Fruit fly (Drosophila melanogaster) whole organism, prepupa: Measurements from ENCODE around the gene PolH.
A peak's percentile ranks its signal among the peaks of the same experiment; 100 is the strongest.

Experiments
- CG10631 ChIP-seq: fragments of 200-800 bp; sonication (Bioruptor generic); optimal IDR thresholded peaks from 2 replicates; lab custom pipeline; 2016; ENCODE audit warnings: missing biosample characterization, missing genetic modification characterization
- CG10669 ChIP-seq: fragments of 200-800 bp; sonication (Bioruptor generic); optimal IDR thresholded peaks from 3 replicates; lab custom pipeline; 2018; ENCODE audit warnings: missing biosample characterization, mild to moderate bottlenecking, missing genetic modification characterization, moderate library complexity
- CG11294 ChIP-seq: fragments of 200-800 bp; sonication (Bioruptor generic); IDR thresholded peaks from 2 replicates; pipeline ENCODE4 v1.3.6; 2022; ENCODE audit warnings: missing biosample characterization, missing genetic modification characterization
- CG1621 ChIP-seq: fragments of 200-800 bp; sonication (Bioruptor generic); optimal IDR thresholded peaks from 3 replicates; lab custom pipeline; 2018; ENCODE audit warnings: missing biosample characterization, mild to moderate bottlenecking, missing genetic modification characterization
- CG16779 ChIP-seq: fragments of 200-800 bp; sonication (Bioruptor generic); optimal IDR thresholded peaks from 3 replicates; lab custom pipeline; 2017; ENCODE audit warnings: missing biosample characterization, mild to moderate bottlenecking, missing genetic modification characterization
- CG3032 ChIP-seq: fragments of 200-800 bp; optimal IDR thresholded peaks from 2 replicates; lab custom pipeline; 2019; ENCODE audit warnings: missing biosample characterization, mild to moderate bottlenecking, missing genetic modification characterization, moderate library complexity
- CG32006 ChIP-seq: fragments of 200-800 bp; sonication (Bioruptor generic); optimal IDR thresholded peaks from 3 replicates; lab custom pipeline; 2017; ENCODE audit warnings: missing biosample characterization, mild to moderate bottlenecking, missing genetic modification characterization
- CG3919 ChIP-seq: fragments of 200-800 bp; sonication (Bioruptor generic); optimal IDR thresholded peaks from 3 replicates; lab custom pipeline; 2016; ENCODE audit warnings: missing biosample characterization, missing genetic modification characterization
- CG4318 ChIP-seq: fragments of 200-800 bp; sonication (Bioruptor generic); optimal IDR thresholded peaks from 3 replicates; lab custom pipeline; 2017; ENCODE audit warnings: missing biosample characterization, mild to moderate bottlenecking, missing genetic modification characterization
- CG6163 ChIP-seq: fragments of 200-800 bp; sonication (Bioruptor generic); IDR thresholded peaks from 3 replicates; pipeline ENCODE4 v1.3.6; 2022; ENCODE audit warnings: missing biosample characterization, missing genetic modification characterization
- CG6276 ChIP-seq: fragments of 200-800 bp; sonication (Bioruptor generic); optimal IDR thresholded peaks from 2 replicates; lab custom pipeline; 2017; ENCODE audit warnings: missing biosample characterization, mild to moderate bottlenecking, missing genetic modification characterization
- CG6792 ChIP-seq: fragments of 200-800 bp; sonication (Bioruptor generic); optimal IDR thresholded peaks from 3 replicates; lab custom pipeline; 2016; ENCODE audit warnings: missing biosample characterization, missing genetic modification characterization
- CG6808 ChIP-seq: fragments of 200-800 bp; sonication (Bioruptor generic); optimal IDR thresholded peaks from 3 replicates; lab custom pipeline; 2017; ENCODE audit warnings: missing biosample characterization, missing genetic modification characterization, mild to moderate bottlenecking, moderate library complexity, missing genetic modification reagents
- CG8119 ChIP-seq: fragments of 200-800 bp; sonication (Bioruptor generic); IDR thresholded peaks from 3 replicates; pipeline ENCODE4 v1.3.6; 2022; ENCODE audit warnings: missing biosample characterization, missing genetic modification characterization
- CG9139 ChIP-seq: fragments of 200-800 bp; sonication (Bioruptor generic); optimal IDR thresholded peaks from 3 replicates; lab custom pipeline; 2017; ENCODE audit warnings: missing biosample characterization, mild to moderate bottlenecking, missing genetic modification characterization
- Eip75B ChIP-seq: fragments of 200-800 bp; sonication (Bioruptor generic); optimal IDR thresholded peaks from 3 replicates; lab custom pipeline; 2016; ENCODE audit warnings: missing biosample characterization, missing genetic modification characterization
- Eip93F ChIP-seq: fragments of 200-800 bp; sonication (Bioruptor generic); optimal IDR thresholded peaks from 2 replicates; lab custom pipeline; 2016; ENCODE audit warnings: missing biosample characterization, mild to moderate bottlenecking, missing genetic modification characterization
- Ets21C ChIP-seq: fragments of 200-800 bp; sonication (Bioruptor generic); optimal IDR thresholded peaks from 3 replicates; lab custom pipeline; 2016; ENCODE audit warnings: missing biosample characterization, missing genetic modification characterization
- Ets96B ChIP-seq: fragments of 200-800 bp; optimal IDR thresholded peaks from 2 replicates; lab custom pipeline; 2019; ENCODE audit warnings: missing biosample characterization, mild to moderate bottlenecking, missing genetic modification characterization, moderate library complexity
- Gug ChIP-seq: fragments of 200-800 bp; sonication (Bioruptor generic); IDR thresholded peaks from 2 replicates; pipeline ENCODE4 v1.3.6; 2022; ENCODE audit warnings: missing biosample characterization, missing genetic modification characterization
- Hr38 ChIP-seq: sonication (Bioruptor generic); optimal IDR thresholded peaks from 2 replicates; lab custom pipeline; 2016; ENCODE audit warnings: missing biosample characterization, missing genetic modification characterization
- Hr39 ChIP-seq: fragments of 200-800 bp; sonication (Bioruptor generic); optimal IDR thresholded peaks from 2 replicates; lab custom pipeline; 2016; ENCODE audit warnings: missing biosample characterization, missing genetic modification characterization
- Lpt ChIP-seq: fragments of 200-800 bp; sonication (Bioruptor generic); optimal IDR thresholded peaks from 3 replicates; lab custom pipeline; 2016; ENCODE audit warnings: missing biosample characterization, missing genetic modification characterization
- Sox102F ChIP-seq: fragments of 200-800 bp; sonication (Bioruptor generic); optimal IDR thresholded peaks from 2 replicates; lab custom pipeline; 2016; ENCODE audit warnings: missing biosample characterization, mild to moderate bottlenecking, missing genetic modification characterization
- Sox15 ChIP-seq: fragments of 200-800 bp; sonication (Bioruptor generic); optimal IDR thresholded peaks from 3 replicates; lab custom pipeline; 2016; ENCODE audit warnings: missing biosample characterization, missing genetic modification characterization
- acj6 ChIP-seq: fragments of 200-800 bp; sonication (Bioruptor generic); optimal IDR thresholded peaks from 3 replicates; lab custom pipeline; 2016; ENCODE audit warnings: missing biosample characterization, missing genetic modification characterization
- dac ChIP-seq: fragments of 200-800 bp; sonication (Bioruptor generic); optimal IDR thresholded peaks from 2 replicates; lab custom pipeline; 2017; ENCODE audit warnings: missing biosample characterization, mild to moderate bottlenecking, missing genetic modification characterization
- dsx ChIP-seq: fragments of 200-800 bp; optimal IDR thresholded peaks from 3 replicates; lab custom pipeline; 2019; ENCODE audit warnings: missing biosample characterization, mild to moderate bottlenecking, missing genetic modification characterization, moderate library complexity; ENCODE audit not compliant: poor library complexity, severe bottlenecking
- fd59A ChIP-seq: fragments of 200-800 bp; sonication (Bioruptor generic); optimal IDR thresholded peaks from 2 replicates; lab custom pipeline; 2017; ENCODE audit warnings: missing biosample characterization, mild to moderate bottlenecking, missing genetic modification characterization, missing genetic modification reagents
- fkh ChIP-seq: fragments of 200-800 bp; sonication (Bioruptor generic); optimal IDR thresholded peaks from 3 replicates; lab custom pipeline; 2017; ENCODE audit warnings: missing biosample characterization, mild to moderate bottlenecking, missing genetic modification characterization, moderate library complexity
- lz ChIP-seq: fragments of 200-800 bp; sonication (Bioruptor generic); optimal IDR thresholded peaks from 3 replicates; lab custom pipeline; 2016; ENCODE audit warnings: missing biosample characterization, missing genetic modification characterization
- net ChIP-seq: fragments of 200-800 bp; sonication (Bioruptor generic); optimal IDR thresholded peaks from 3 replicates; lab custom pipeline; 2016; ENCODE audit warnings: missing biosample characterization, missing genetic modification characterization
- svp ChIP-seq: fragments of 200-800 bp; sonication (Bioruptor generic); peaks from one replicate; lab custom pipeline; 2016; ENCODE audit warnings: missing biosample characterization, missing genetic modification characterization
- vri ChIP-seq: fragments of 200-800 bp; sonication (Bioruptor generic); optimal IDR thresholded peaks from 3 replicates; lab custom pipeline; 2016; ENCODE audit warnings: missing biosample characterization, mild to moderate bottlenecking, missing genetic modification characterization

Gene PolH

DNA sequence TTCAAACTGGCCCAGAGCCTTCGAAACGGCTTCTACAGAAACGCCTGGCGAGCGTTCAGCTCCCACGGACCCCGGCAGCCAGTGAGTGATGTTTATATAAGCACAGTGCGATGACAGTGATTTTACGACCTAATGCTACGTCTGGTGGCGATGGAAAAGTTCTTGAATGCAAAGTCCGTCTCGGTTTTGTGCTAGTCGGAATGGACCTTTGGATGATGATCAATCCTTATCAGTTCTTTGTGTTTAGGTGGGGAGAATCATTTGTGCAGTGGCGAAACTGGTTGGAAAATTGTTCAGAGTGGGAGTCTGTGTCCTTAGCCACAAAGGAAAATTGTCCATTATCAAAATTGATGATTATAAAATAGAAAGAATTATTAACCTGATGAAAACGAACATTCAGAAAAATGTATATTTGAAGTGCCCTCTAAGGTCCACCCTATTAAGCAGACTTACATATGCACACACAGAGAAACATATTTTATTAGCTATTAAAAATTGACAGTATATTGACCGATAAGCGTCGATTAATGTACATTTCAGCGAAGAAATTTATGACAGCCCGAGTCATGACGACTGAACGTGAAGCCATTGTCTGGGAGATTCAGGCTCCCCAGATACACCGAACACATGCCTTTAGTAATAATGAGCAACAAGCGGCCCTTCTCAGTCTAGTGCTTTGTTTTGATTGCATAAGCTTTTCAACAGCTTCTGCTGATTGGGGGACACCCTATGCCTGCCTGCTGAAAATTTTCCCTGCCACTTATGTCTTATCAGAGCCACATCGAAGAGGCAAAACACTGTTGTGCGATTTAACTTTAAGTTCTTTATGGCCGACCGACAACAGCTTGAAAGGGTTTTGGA is 30.8 kb upstream of the PolH start (continued):
- TF ChIP-seq Ets96B (tag; lab: Kevin White, UChicago) (peak; percentile 51), CG11294 (GFP tag; lab: Robert Waterston, UW) (no peak), CG1621 (tag; lab: Kevin White, UChicago) (peak; percentile 12), CG10631 (GFP tag; lab: Kevin White, UChicago) (peak; percentile 20), fd59A (GFP tag; lab: Kevin White, UChicago) (no peak), CG8119 (peak; percentile 68; the same call in 2 of the 3 replicates), Ets21C (GFP tag; lab: Kevin White, UChicago) (peak; percentile 28), CG3919 (GFP tag; lab: Kevin White, UChicago) (peak; percentile 31), Sox15 (no peak), Lpt (GFP tag; lab: Kevin White, UChicago) (no peak), svp (GFP tag; lab: Kevin White, UChicago) (peak; percentile 73), acj6 (GFP tag; lab: Kevin White, UChicago) (peak; percentile 29), Gug (0 out of 2 replicates have a peak, but pooled peaks have one; percentile 8), dsx (no peak), CG10669 (peak; percentile 22), Sox102F (peak; percentile 40), CG32006 (peak; percentile 58), Hr38 (GFP tag; lab: Kevin White, UChicago) (no peak), Eip75B (GFP tag; lab: Kevin White, UChicago) (peak; percentile 19), CG6276 (peak; percentile 71), CG9139 (GFP tag; lab: Kevin White, UChicago) (no peak), CG6792 (GFP tag; lab: Kevin White, UChicago) (peak; percentile 24), CG4318 (GFP tag; lab: Kevin White, UChicago) (no peak), net (peak; percentile 43)
- TF ChIP-seq, all 60 proteins: peak for 37

dm6 chr3L:21971735-21972134 is 30.1 kb upstream of the PolH start, which contains the start of gene P5CS:
Gene P5CS, plus strand, starts transcription at chr3L:21972002.
- peak; percentile 65 for TF ChIP-seq vri
- no peak for TF ChIP-seq lz (GFP tag; lab: Kevin White, UChicago)
- TF ChIP-seq svp (GFP tag; lab: Kevin White, UChicago): peak; percentile 99
- peak; percentile 76 for TF ChIP-seq Eip93F (GFP tag; lab: Kevin White, UChicago)

DNA sequence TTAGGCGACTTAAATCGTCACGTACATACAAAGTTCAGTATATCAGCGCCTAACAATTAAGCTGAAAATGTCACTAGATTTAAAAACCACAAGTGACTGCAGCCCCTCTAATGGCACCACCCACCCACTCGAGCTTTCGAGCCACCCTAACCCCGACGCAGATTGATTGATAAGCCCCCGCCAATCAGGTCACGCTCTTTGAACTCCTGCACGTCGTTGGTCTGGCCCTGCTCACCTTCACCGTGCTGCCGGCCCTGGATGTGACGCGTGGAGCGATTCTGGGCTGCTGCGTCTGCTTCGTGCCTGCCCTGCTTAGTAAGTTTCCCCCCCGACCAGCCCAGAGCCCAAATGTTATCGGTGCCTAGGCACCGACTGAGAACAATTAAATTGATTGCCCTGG is 21.7 kb upstream of the PolH start:
- TF ChIP-seq Hr39 (GFP tag; lab: Kevin White, UChicago) (no peak), svp (GFP tag; lab: Kevin White, UChicago) (peak; percentile 80)

DNA sequence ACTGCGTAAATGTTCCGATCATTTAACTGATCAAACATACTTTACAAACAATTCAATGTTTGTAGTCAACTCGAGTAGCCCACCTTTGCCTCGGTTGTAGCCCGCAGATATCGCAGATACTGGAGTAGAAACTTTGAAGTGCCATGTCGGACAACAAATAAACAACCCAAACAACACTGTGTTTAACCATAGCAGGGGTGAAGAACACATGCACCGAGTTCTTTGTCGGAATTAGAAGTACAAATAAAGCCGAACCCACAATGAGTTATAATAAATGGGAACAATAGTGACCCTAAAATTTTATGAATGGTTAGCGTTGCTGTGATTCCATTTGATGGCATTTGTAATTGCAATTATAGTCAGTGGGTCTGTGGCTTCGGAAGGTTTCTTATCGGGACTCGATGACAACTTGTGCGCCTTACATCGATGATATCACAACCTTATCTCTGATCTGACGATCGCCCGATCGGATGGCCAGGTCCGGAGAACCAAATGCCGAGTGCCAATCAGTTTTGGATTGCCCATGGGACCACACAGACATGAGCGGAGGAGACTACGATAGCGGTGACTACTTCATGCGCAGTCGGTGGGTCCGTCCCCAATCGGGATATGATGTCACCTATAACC is 20.4 kb upstream of the PolH start, which contains the start of gene Chs2:
Gene Chs2 (plus strand): TSS at position 510 of the 627 bp plus-strand sequence.
- TF ChIP-seq vri (peak; percentile 80), CG6163 (no peak), CG6792 (GFP tag; lab: Kevin White, UChicago) (no peak), svp (GFP tag; lab: Kevin White, UChicago) (peak; percentile 61), CG3919 (GFP tag; lab: Kevin White, UChicago) (no peak), CG3032 (tag; lab: Kevin White, UChicago) (no peak), dac (GFP tag; lab: Kevin White, UChicago) (no peak), CG6808 (no peak), fkh (GFP tag; lab: Kevin White, UChicago) (peak; percentile 92), CG16779 (tag; lab: Kevin White, UChicago) (peak; percentile 26), lz (GFP tag; lab: Kevin White, UChicago) (no peak)
